Fruit fly (Drosophila melanogaster): ENCODE data around the gene CG32987.
A peak's percentile ranks its signal among the peaks of the same experiment; 100 is the strongest.

Gene CG32987

DNA sequence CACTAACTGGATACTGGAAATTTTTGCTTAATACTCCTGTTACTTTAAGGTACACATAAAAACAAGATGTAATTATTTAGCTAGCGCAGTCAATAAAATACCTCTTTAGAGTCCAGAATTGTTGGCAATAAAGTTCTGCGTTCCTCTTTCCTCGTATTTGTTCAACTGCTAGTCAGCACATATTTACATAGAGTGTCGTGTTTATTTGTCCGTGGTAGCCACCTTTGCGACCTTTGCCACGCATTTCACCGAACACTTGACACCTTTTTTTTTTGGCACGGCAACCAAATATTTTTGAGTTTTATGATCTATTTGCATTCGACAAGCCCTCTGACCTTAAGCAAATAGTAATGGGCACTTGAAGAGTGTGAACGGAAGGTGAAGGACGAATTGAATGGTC is 17.7 kb upstream of the CG32987 start (continued):
- TF ChIP-seq gcm (GFP tag; optimal IDR thresholded peaks at IDR 0.05) (peak; percentile 88), rib (GFP tag; IDR thresholded peaks at IDR 0.05) (peak; percentile 87), Scr (GFP tag; IDR thresholded peaks at IDR 0.05; ENCODE audit: partially characterized antibody) (no peak), CG10959 (GFP tag; IDR thresholded peaks at IDR 0.05) (peak; percentile 57; the same call in 1 of the 2 replicates), CG15696 (tag; optimal IDR thresholded peaks at IDR 0.05) (peak; percentile 93), CG6854 (GFP tag; optimal IDR thresholded peaks at IDR 0.05) (peak; percentile 50), Dll (GFP tag; IDR thresholded peaks at IDR 0.05; ENCODE audit: partially characterized antibody) (no peak), Hand (GFP tag; optimal IDR thresholded peaks at IDR 0.05) (peak; percentile 75), dpn (GFP tag; optimal IDR thresholded peaks at IDR 0.05) (peak; percentile 15 to 74), CG8765 (GFP tag; IDR thresholded peaks at IDR 0.05) (no peak), CG6175 (GFP tag; IDR thresholded peaks at IDR 0.05) (no peak), CG8290 (GFP tag; optimal IDR thresholded peaks at IDR 0.05) (peak; percentile 37), CG8290 (tag; optimal IDR thresholded peaks at IDR 0.05) (peak; percentile 73 to 78), CG10543 (GFP tag; optimal IDR thresholded peaks at IDR 0.05) (peak; percentile 80), CG6683 (GFP tag; optimal IDR thresholded peaks at IDR 0.05) (peak; percentile 32), Elba2 (GFP tag; optimal IDR thresholded peaks at IDR 0.05) (peak; percentile 60), CG2875 (GFP tag; optimal IDR thresholded peaks at IDR 0.05) (peak; percentile 96), gem (tag; optimal IDR thresholded peaks at IDR 0.05) (peak; percentile 86), Tbp (GFP tag; optimal IDR thresholded peaks at IDR 0.05) (no peak), CG3407 (GFP tag; optimal IDR thresholded peaks at IDR 0.05) (peak; percentile 93), CTCF (GFP tag; optimal IDR thresholded peaks at IDR 0.05) (no peak), ttk (GFP tag; IDR thresholded peaks at IDR 0.05) (peak; percentile 27; the same call in 1 of the 2 replicates), crol (GFP tag; IDR thresholded peaks at IDR 0.05) (no peak), h (optimal IDR thresholded peaks at IDR 0.05) (no peak), trh (GFP tag; optimal IDR thresholded peaks at IDR 0.05) (peak; percentile 46), CG7357 (GFP tag; IDR thresholded peaks at IDR 0.05) (no peak), CG2199 (GFP tag; IDR thresholded peaks at IDR 0.05) (no peak), chif (GFP tag; optimal IDR thresholded peaks at IDR 0.05) (peak; percentile 87 to 89), CG4404 (GFP tag; IDR thresholded peaks at IDR 0.05) (peak; percentile 17; the same call in 1 of the 2 replicates), CG18476 (GFP tag; optimal IDR thresholded peaks at IDR 0.05) (peak; percentile 38), otp (GFP tag; IDR thresholded peaks at IDR 0.05) (peak; percentile 83; the same call in 2 of the 3 replicates), fd102C (GFP tag; optimal IDR thresholded peaks at IDR 0.05) (peak; percentile 100), ssp (GFP tag; IDR thresholded peaks at IDR 0.05) (no peak; the same call in 1 of the 2 replicates), Fer3 (tag; optimal IDR thresholded peaks at IDR 0.05) (peak; percentile 58), CG13287 (GFP tag; IDR thresholded peaks at IDR 0.05; ENCODE audit: partially characterized antibody) (no peak), Trl (optimal IDR thresholded peaks at IDR 0.05) (no peak), Trl (GFP tag; optimal IDR thresholded peaks at IDR 0.05) (peak; percentile 85), Bteb2 (GFP tag; optimal IDR thresholded peaks at IDR 0.05) (peak; percentile 59), CG17829 (tag; optimal IDR thresholded peaks at IDR 0.05) (peak; percentile 36), gcm2 (GFP tag; optimal IDR thresholded peaks at IDR 0.05) (peak; percentile 27), peb (GFP tag; IDR thresholded peaks at IDR 0.05) (no peak), Asciz (GFP tag; optimal IDR thresholded peaks at IDR 0.05) (peak; percentile 67), Oaz (GFP tag; IDR thresholded peaks at IDR 0.05) (no peak), Ets65A (GFP tag) (no peak), jigr1 (GFP tag; IDR thresholded peaks at IDR 0.05) (no peak), bcd (GFP tag; optimal IDR thresholded peaks at IDR 0.05) (peak; percentile 59), CG8478 (optimal IDR thresholded peaks at IDR 0.05) (no peak), CG5953 (GFP tag; IDR thresholded peaks at IDR 0.05) (peak; percentile 37; the same call in 1 of the 2 replicates), ci (GFP tag; IDR thresholded peaks at IDR 0.05) (peak; percentile 83), nmo (GFP tag; optimal IDR thresholded peaks at IDR 0.05) (no peak), CG10431 (GFP tag; optimal IDR thresholded peaks at IDR 0.05) (peak; percentile 74), CG2202 (tag; optimal IDR thresholded peaks at IDR 0.05) (peak; percentile 98), CG13624 (GFP tag; optimal IDR thresholded peaks at IDR 0.05) (peak; percentile 63), CG17361 (GFP tag; IDR thresholded peaks at IDR 0.05) (peak; percentile 48; the same call in 1 of the 3 replicates)

Data from whole organism, embryonic.